Fruit fly (Drosophila melanogaster): ENCODE data around the gene CG6908.

The CG6908 gene

dm6 chr3R:11663441-11663840, 26.4 kb downstream of the CG6908 start (continued):
- no peak for TF ChIP-seq Hand (GFP tag; optimal IDR thresholded peaks at IDR 0.05)
- no peak for TF ChIP-seq Side (GFP tag; optimal IDR thresholded peaks at IDR 0.05)
- TF ChIP-seq CG14050 (GFP tag; IDR thresholded peaks at IDR 0.05): no peak
- no peak for TF ChIP-seq CG11085 (GFP tag; IDR thresholded peaks at IDR 0.05)
- no peak for TF ChIP-seq CrebB (tag; optimal IDR thresholded peaks at IDR 0.05)
- no peak for TF ChIP-seq Dp (GFP tag; optimal IDR thresholded peaks at IDR 0.05)
- TF ChIP-seq Rfx (GFP tag; IDR thresholded peaks at IDR 0.05): no peak
- no peak for TF ChIP-seq CG1602 (GFP tag; optimal IDR thresholded peaks at IDR 0.05)
- TF ChIP-seq CG32532 (GFP tag; IDR thresholded peaks at IDR 0.05): no peak
- TF ChIP-seq CG4854 (GFP tag; optimal IDR thresholded peaks at IDR 0.05): no peak
- TF ChIP-seq PHDP (tag; optimal IDR thresholded peaks at IDR 0.05): peak; percentile 32
- TF ChIP-seq sim (GFP tag; IDR thresholded peaks at IDR 0.05): no peak
- no peak for TF ChIP-seq NC2β (GFP tag; optimal IDR thresholded peaks at IDR 0.05)
- no peak for TF ChIP-seq Lhr (GFP tag; optimal IDR thresholded peaks at IDR 0.05)
- no peak for TF ChIP-seq nau (GFP tag; optimal IDR thresholded peaks at IDR 0.05)
- no peak for TF ChIP-seq CG10321 (GFP tag; IDR thresholded peaks at IDR 0.05)
- TF ChIP-seq CG6813 (GFP tag; optimal IDR thresholded peaks at IDR 0.05): no peak
- TF ChIP-seq Drgx (GFP tag; IDR thresholded peaks at IDR 0.05): no peak
- no peak for TF ChIP-seq CG2120 (GFP tag; optimal IDR thresholded peaks at IDR 0.05)
- no peak for TF ChIP-seq vnd (GFP tag; IDR thresholded peaks at IDR 0.05; ENCODE audit: partially characterized antibody)
- TF ChIP-seq CG6791 (GFP tag; IDR thresholded peaks at IDR 0.05; ENCODE audit: partially characterized antibody): no peak
- TF ChIP-seq Dref (GFP tag; IDR thresholded peaks at IDR 0.05): no peak
- TF ChIP-seq Atf3 (GFP tag; optimal IDR thresholded peaks at IDR 0.05): no peak
- TF ChIP-seq CG11398 (GFP tag; optimal IDR thresholded peaks at IDR 0.05): no peak
- no peak for TF ChIP-seq CG7987 (GFP tag; optimal IDR thresholded peaks at IDR 0.05)
- TF ChIP-seq CkIIα-i1 (GFP tag; IDR thresholded peaks at IDR 0.05): no peak
- TF ChIP-seq CG10274 (GFP tag; optimal IDR thresholded peaks at IDR 0.05): no peak
- TF ChIP-seq ems (GFP tag; optimal IDR thresholded peaks at IDR 0.05): no peak
- no peak for TF ChIP-seq CG5953 (GFP tag; IDR thresholded peaks at IDR 0.05)
- peak; percentile 35 for TF ChIP-seq CG30403 (GFP tag; optimal IDR thresholded peaks at IDR 0.05)
- no peak for TF ChIP-seq yki (optimal IDR thresholded peaks at IDR 0.05)
- peak in 1 of 2 experiments; percentile 31 for TF ChIP-seq bsh (GFP tag; optimal IDR thresholded peaks at IDR 0.05)
- peak; percentile 70 for TF ChIP-seq Oli (tag; optimal IDR thresholded peaks at IDR 0.05)
- TF ChIP-seq caup (GFP tag; optimal IDR thresholded peaks at IDR 0.05; ENCODE audit: severe bottlenecking): no peak
- no peak for TF ChIP-seq exex (tag; optimal IDR thresholded peaks at IDR 0.05)
- TF ChIP-seq CG12299 (tag; optimal IDR thresholded peaks at IDR 0.05): no peak
- peak; percentile 82 for TF ChIP-seq dmrt99B (tag; optimal IDR thresholded peaks at IDR 0.05)
- TF ChIP-seq corto (GFP tag; optimal IDR thresholded peaks at IDR 0.05): no peak
- no peak for TF ChIP-seq CG16815 (GFP tag; optimal IDR thresholded peaks at IDR 0.05)
- TF ChIP-seq CG13624 (GFP tag; optimal IDR thresholded peaks at IDR 0.05): no peak
- no peak for TF ChIP-seq Atf6 (GFP tag; IDR thresholded peaks at IDR 0.05)
- no peak for TF ChIP-seq CG10462 (GFP tag; optimal IDR thresholded peaks at IDR 0.05)
- no peak for TF ChIP-seq Stat92E (GFP tag; optimal IDR thresholded peaks at IDR 0.05)
- TF ChIP-seq Deaf1 (tag; optimal IDR thresholded peaks at IDR 0.05): peak; percentile 12
- TF ChIP-seq CG17568 (GFP tag; optimal IDR thresholded peaks at IDR 0.05): no peak
- TF ChIP-seq Dip3 (GFP tag; optimal IDR thresholded peaks at IDR 0.05): no peak
- peak; percentile 8; the same call in 1 of the 2 replicates for TF ChIP-seq CG10366 (GFP tag; IDR thresholded peaks at IDR 0.05)
- no peak for TF ChIP-seq cato (GFP tag; optimal IDR thresholded peaks at IDR 0.05; ENCODE audit: borderline replicate concordance)
- no peak for TF ChIP-seq Opbp (GFP tag; IDR thresholded peaks at IDR 0.05; ENCODE audit: partially characterized antibody)
- peak; percentile 25 for TF ChIP-seq org-1 (GFP tag; optimal IDR thresholded peaks at IDR 0.05)
- TF ChIP-seq CG11696 (GFP tag; IDR thresholded peaks at IDR 0.05): no peak
